Worm (Caenorhabditis elegans) whole organism, L3 larva: ENCODE data around the gene sucl-2.

Experiments used
- ZK546.5 ChIP-seq: sonication (generic microtip); optimal IDR thresholded peaks from 2 replicates; lab custom pipeline; 2017; ENCODE audit warnings: missing biosample characterization, missing genetic modification characterization
- aly-2 ChIP-seq: fragments of 150-350 bp; optimal IDR thresholded peaks from 2 replicates; lab custom pipeline; 2014; ENCODE audit warnings: missing biosample characterization, missing genetic modification characterization
- ama-1 ChIP-seq: fragments of 150-350 bp; optimal IDR thresholded peaks from 2 replicates; lab custom pipeline; 2018
- ceh-16 ChIP-seq: sonication (generic microtip); optimal IDR thresholded peaks from 2 replicates; lab custom pipeline; 2017; ENCODE audit warnings: missing biosample characterization, missing genetic modification characterization
- ceh-28 ChIP-seq: fragments of 150-350 bp; optimal IDR thresholded peaks from 2 replicates; lab custom pipeline; 2014; ENCODE audit warnings: missing biosample characterization, missing genetic modification reagents, missing genetic modification characterization
- ceh-82 ChIP-seq: fragments of 150-350 bp; optimal IDR thresholded peaks from 2 replicates; lab custom pipeline; 2014; ENCODE audit warnings: missing biosample characterization, missing genetic modification characterization
- ceh-9 ChIP-seq: sonication (generic microtip); optimal IDR thresholded peaks from 2 replicates; lab custom pipeline; 2018; ENCODE audit warnings: missing biosample characterization, missing genetic modification characterization
- daf-12 ChIP-seq: fragments of 150-350 bp; optimal IDR thresholded peaks from 2 replicates; lab custom pipeline; 2014; ENCODE audit warnings: missing biosample characterization, missing genetic modification reagents, missing genetic modification characterization
- egl-27 ChIP-seq: sonication (generic microtip); optimal IDR thresholded peaks from 4 replicates; lab custom pipeline; 2017; ENCODE audit warnings: missing biosample characterization, missing genetic modification reagents, missing genetic modification characterization
- egl-5 ChIP-seq: fragments of 150-350 bp; optimal IDR thresholded peaks from 2 replicates; lab custom pipeline; 2017; ENCODE audit warnings: missing biosample characterization, missing genetic modification reagents, missing genetic modification characterization, inconsistent platforms
- elt-1 ChIP-seq: fragments of 150-350 bp; optimal IDR thresholded peaks from 2 replicates; lab custom pipeline; 2014; ENCODE audit warnings: missing biosample characterization, missing genetic modification characterization
- elt-2 ChIP-seq: sonication (generic microtip); optimal IDR thresholded peaks from 2 replicates; lab custom pipeline; 2016; ENCODE audit warnings: missing genetic modification reagents, mild to moderate bottlenecking, missing genetic modification characterization, missing compliant biosample characterization
- elt-3 ChIP-seq, 3 experiments: fragments of 150-350 bp in 1 of 3; sonication (generic microtip) in 2 of 3; optimal IDR thresholded peaks; 2 replicates in 2 of 3; 4 replicates in 1 of 3; lab custom pipeline; 2014 to 2017; ENCODE audit warnings: missing biosample characterization in 3 of 3, missing genetic modification characterization in 3 of 3
- eor-1 ChIP-seq, 2 experiments: fragments of 150-350 bp; optimal IDR thresholded peaks; 2 replicates each; lab custom pipeline; 2014 to 2018; ENCODE audit warnings: missing biosample characterization in 2 of 2, missing genetic modification characterization in 2 of 2
- fkh-10 ChIP-seq: sonication (generic microtip); optimal IDR thresholded peaks from 2 replicates; lab custom pipeline; 2017; ENCODE audit warnings: missing biosample characterization, missing genetic modification reagents, missing genetic modification characterization
- hmg-11 ChIP-seq: sonication (generic microtip); optimal IDR thresholded peaks from 2 replicates; lab custom pipeline; 2016; ENCODE audit warnings: missing genetic modification characterization, missing compliant biosample characterization
- jun-1 ChIP-seq: fragments of 150-350 bp; optimal IDR thresholded peaks from 2 replicates; lab custom pipeline; 2014; ENCODE audit warnings: missing biosample characterization, missing genetic modification reagents, missing genetic modification characterization
- lin-15B ChIP-seq: fragments of 150-350 bp; optimal IDR thresholded peaks from 2 replicates; lab custom pipeline; 2014; ENCODE audit warnings: missing biosample characterization, missing genetic modification characterization
- lin-39 ChIP-seq: fragments of 150-350 bp; optimal IDR thresholded peaks from 2 replicates; lab custom pipeline; 2018; ENCODE audit warnings: missing biosample characterization, missing genetic modification reagents, missing genetic modification characterization
- mdl-1 ChIP-seq: fragments of 150-350 bp; optimal IDR thresholded peaks from 2 replicates; lab custom pipeline; 2014; ENCODE audit warnings: missing biosample characterization, missing genetic modification characterization
- mml-1 ChIP-seq: fragments of 150-350 bp; sonication (generic microtip); optimal IDR thresholded peaks from 3 replicates; lab custom pipeline; 2014; ENCODE audit warnings: missing biosample characterization, missing genetic modification characterization
- nfya-1 ChIP-seq: sonication (generic microtip); optimal IDR thresholded peaks from 2 replicates; lab custom pipeline; 2017; ENCODE audit warnings: missing genetic modification characterization, mild to moderate bottlenecking, missing compliant biosample characterization, antibody characterized with exemption, moderate library complexity; ENCODE audit not compliant: insufficient read depth
- nhr-11 ChIP-seq: fragments of 150-350 bp; optimal IDR thresholded peaks from 2 replicates; lab custom pipeline; 2014; ENCODE audit warnings: missing biosample characterization, missing genetic modification characterization
- nhr-12 ChIP-seq: fragments of 150-350 bp; optimal IDR thresholded peaks from 2 replicates; lab custom pipeline; 2014; ENCODE audit warnings: missing biosample characterization, missing genetic modification characterization
- nhr-23 ChIP-seq: fragments of 150-350 bp; optimal IDR thresholded peaks from 2 replicates; lab custom pipeline; 2014; ENCODE audit warnings: missing biosample characterization, missing genetic modification reagents, missing genetic modification characterization
- nhr-237 ChIP-seq: fragments of 150-350 bp; optimal IDR thresholded peaks from 2 replicates; lab custom pipeline; 2014; ENCODE audit warnings: missing biosample characterization, missing genetic modification characterization
- nhr-25 ChIP-seq: sonication (generic microtip); optimal IDR thresholded peaks from 2 replicates; lab custom pipeline; 2017; ENCODE audit warnings: missing biosample characterization, missing genetic modification characterization
- nhr-28 ChIP-seq: fragments of 150-350 bp; optimal IDR thresholded peaks from 2 replicates; lab custom pipeline; 2014; ENCODE audit warnings: missing biosample characterization, missing genetic modification characterization
- nhr-67 ChIP-seq: fragments of 150-350 bp; optimal IDR thresholded peaks from 2 replicates; lab custom pipeline; 2014; ENCODE audit warnings: missing biosample characterization, missing genetic modification characterization
- nhr-77 ChIP-seq: fragments of 150-350 bp; optimal IDR thresholded peaks from 2 replicates; lab custom pipeline; 2014; ENCODE audit warnings: missing biosample characterization, missing genetic modification characterization
- pha-4 ChIP-seq: fragments of 150-350 bp; optimal IDR thresholded peaks from 2 replicates; lab custom pipeline; 2014; ENCODE audit warnings: missing biosample characterization, missing genetic modification reagents, missing genetic modification characterization
- pqm-1 ChIP-seq: fragments of 150-350 bp; optimal IDR thresholded peaks from 2 replicates; lab custom pipeline; 2017; ENCODE audit warnings: missing biosample characterization, missing genetic modification characterization, inconsistent platforms
- sea-2 ChIP-seq: fragments of 150-350 bp; sonication (generic microtip); optimal IDR thresholded peaks from 4 replicates; lab custom pipeline; 2014; ENCODE audit warnings: missing biosample characterization, missing genetic modification reagents, missing genetic modification characterization
- snpc-4 ChIP-seq: fragments of 150-350 bp; optimal IDR thresholded peaks from 2 replicates; lab custom pipeline; 2014; ENCODE audit warnings: missing biosample characterization, missing genetic modification characterization
- tbx-2 ChIP-seq: sonication (generic microtip); optimal IDR thresholded peaks from 2 replicates; lab custom pipeline; 2016; ENCODE audit warnings: mild to moderate bottlenecking, missing genetic modification characterization, missing compliant biosample characterization
- unc-39 ChIP-seq: sonication (generic microtip); optimal IDR thresholded peaks from 4 replicates; lab custom pipeline; 2017; ENCODE audit warnings: missing biosample characterization, missing genetic modification characterization
- zag-1 ChIP-seq: fragments of 150-350 bp; optimal IDR thresholded peaks from 2 replicates; lab custom pipeline; 2014; ENCODE audit warnings: missing biosample characterization, missing genetic modification characterization
- ztf-11 ChIP-seq: fragments of 150-350 bp; optimal IDR thresholded peaks from 2 replicates; lab custom pipeline; 2014; ENCODE audit warnings: missing biosample characterization, missing genetic modification characterization

Gene sucl-2

ce11 chrIII:901148-901547 is at the start of gene sucl-2:
TSS of gene sucl-2 (minus strand) at chrIII:901412.
- TF ChIP-seq ceh-82 (tag; lab: Kevin White, UChicago) (no peak), nhr-23 (no peak), nhr-28 (tag; lab: Kevin White, UChicago) (no peak), nfya-1 (tag; lab: Kevin White, UChicago) (no peak), nhr-25 (no peak), egl-27 (tag; lab: Kevin White, UChicago) (no peak), hmg-11 (tag; lab: Kevin White, UChicago) (no peak), daf-12 (no peak), elt-1 (no peak), ama-1 (lab: Kevin White, UChicago) (no peak), unc-39 (no peak), zag-1 (tag; lab: Kevin White, UChicago) (no peak), ceh-16 (no peak)

- TF ChIP-seq nhr-67 (no peak), nhr-237 (no peak), elt-3 (tag; optimal IDR thresholded peaks at IDR 0.05; lab: Kevin White, UChicago) (no peak), jun-1 (peak; percentile 0), elt-2 (tag; lab: Kevin White, UChicago) (peak; percentile 19), lin-15B (tag; lab: Kevin White, UChicago) (peak; percentile 0), egl-5 (tag; lab: Kevin White, UChicago) (no peak), nfya-1 (tag; lab: Kevin White, UChicago) (peak; percentile 14), snpc-4 (no peak), sea-2 (no peak), pha-4 (peak; percentile 50), mdl-1 (tag; lab: Kevin White, UChicago) (no peak), ama-1 (lab: Kevin White, UChicago) (no peak)
These were observed 49.3 kb upstream of the sucl-2 start, which contains the start of the genes fbxa-67 and fbxa-11 for ce11 chrIII:950472-950871. TSS of gene fbxa-67 (minus strand) at chrIII:950670. TSS of gene fbxa-11 (plus strand) at chrIII:950869.

ce11 chrIII:946250-946725 is 45.1 kb upstream of the sucl-2 start, which contains the start of gene fbxa-60:
TSS of gene fbxa-60 (minus strand) at chrIII:946300.
- TF ChIP-seq pqm-1 (tag; lab: Kevin White, UChicago) (peak; percentile 15), unc-39 (no peak), nhr-25 (no peak), nhr-77 (tag; lab: Kevin White, UChicago) (no peak), aly-2 (tag; lab: Kevin White, UChicago) (no peak), lin-39 (tag; lab: Kevin White, UChicago) (no peak), mml-1 (tag; lab: Kevin White, UChicago) (no peak), nfya-1 (tag; lab: Kevin White, UChicago) (no peak), eor-1 (tag; optimal IDR thresholded peaks at IDR 0.05; lab: Kevin White, UChicago) (no peak), elt-3 (tag; optimal IDR thresholded peaks at IDR 0.05; lab: Kevin White, UChicago) (no peak), snpc-4 (no peak), hmg-11 (tag; lab: Kevin White, UChicago) (no peak), ceh-28 (tag; lab: Kevin White, UChicago) (no peak), nhr-11 (tag; lab: Kevin White, UChicago) (no peak), fkh-10 (GFP tag; lab: Kevin White, UChicago) (no peak), egl-27 (tag; lab: Kevin White, UChicago) (no peak), sea-2 (no peak), elt-2 (tag; lab: Kevin White, UChicago) (peak; percentile 79), pha-4 (peak; percentile 19), ztf-11 (tag; lab: Kevin White, UChicago) (no peak), ceh-82 (tag; lab: Kevin White, UChicago) (no peak), tbx-2 (no peak), ceh-9 (tag; lab: Kevin White, UChicago) (no peak), ZK546.5 (tag; lab: Kevin White, UChicago) (no peak), nhr-12 (tag; lab: Kevin White, UChicago) (no peak)

- peak; percentile 71 for TF ChIP-seq elt-2 (tag; lab: Kevin White, UChicago)
These were observed 43.1 kb upstream of the sucl-2 start for ce11 chrIII:944346-944745.
